Fruit fly (Drosophila melanogaster) whole organism, wandering third instar larva: ENCODE results near the gene Acf.
A peak's percentile ranks its signal among the peaks of the same experiment; 100 is the strongest.

Source experiments
- CG9705 ChIP-seq: fragments of 200-800 bp; sonication (Bioruptor generic); optimal IDR thresholded peaks from 2 replicates; lab custom pipeline; 2018; ENCODE audit warnings: missing biosample characterization, mild to moderate bottlenecking, missing genetic modification characterization
- CrebA ChIP-seq: fragments of 200-800 bp; sonication (Bioruptor generic); optimal IDR thresholded peaks from 2 replicates; lab custom pipeline; 2016; ENCODE audit warnings: missing biosample characterization, mild to moderate bottlenecking, missing genetic modification characterization, borderline replicate concordance
- Dfd ChIP-seq: fragments of >200 bp; optimal IDR thresholded peaks from 2 replicates; lab custom pipeline; 2017; ENCODE audit warnings: missing biosample characterization, missing genetic modification characterization
- GATAd ChIP-seq: sonication (Bioruptor generic); optimal IDR thresholded peaks from 2 replicates; lab custom pipeline; 2016; ENCODE audit warnings: missing biosample characterization, missing genetic modification characterization
- HLH106 ChIP-seq: fragments of 200-800 bp; optimal IDR thresholded peaks from 3 replicates; lab custom pipeline; 2019; ENCODE audit warnings: missing biosample characterization, mild to moderate bottlenecking, missing genetic modification characterization, moderate library complexity
- Hr78 ChIP-seq: fragments of >200 bp; optimal IDR thresholded peaks from 2 replicates; lab custom pipeline; 2017; ENCODE audit warnings: missing biosample characterization, missing genetic modification characterization
- Hr83 ChIP-seq: fragments of 200-300 bp; sonication (Bioruptor generic); optimal IDR thresholded peaks from 2 replicates; lab custom pipeline; 2016; ENCODE audit warnings: missing biosample characterization, mild to moderate bottlenecking, missing genetic modification characterization, moderate library complexity; ENCODE audit not compliant: poor library complexity, severe bottlenecking
- Jra ChIP-seq: sonication (Bioruptor generic); optimal IDR thresholded peaks from 2 replicates; lab custom pipeline; 2016; ENCODE audit warnings: missing biosample characterization, missing genetic modification characterization
- Myc ChIP-seq: fragments of >200 bp; optimal IDR thresholded peaks from 2 replicates; lab custom pipeline; 2017
- N ChIP-seq: fragments of >200 bp; optimal IDR thresholded peaks from 2 replicates; lab custom pipeline; 2018; ENCODE audit warnings: missing biosample characterization, missing external identifiers, missing genetic modification characterization
- OdsH ChIP-seq: fragments of 200-800 bp; sonication (Bioruptor generic); optimal IDR thresholded peaks from 2 replicates; lab custom pipeline; 2016; ENCODE audit warnings: missing biosample characterization, mild to moderate bottlenecking, missing genetic modification characterization
- Rel ChIP-seq, 2 experiments: fragments of 200-800 bp; sonication (Bioruptor generic) in 1 of 2; optimal IDR thresholded peaks; 2 replicates in 1 of 2; 3 replicates in 1 of 2; lab custom pipeline; 2016 to 2019; ENCODE audit warnings: mild to moderate bottlenecking in 2 of 2, missing biosample characterization in 2 of 2, missing genetic modification characterization in 2 of 2, moderate library complexity in 1 of 2
- Sp1 ChIP-seq: fragments of 200-800 bp; sonication (Bioruptor generic); optimal IDR thresholded peaks from 3 replicates; lab custom pipeline; 2019; ENCODE audit warnings: missing biosample characterization, mild to moderate bottlenecking, missing genetic modification characterization, moderate library complexity
- Vsx2 ChIP-seq: fragments of 200-300, 225-300 bp; sonication (Bioruptor generic); optimal IDR thresholded peaks from 2 replicates; lab custom pipeline; 2018; ENCODE audit warnings: missing biosample characterization, missing genetic modification characterization; ENCODE audit not compliant: partially characterized antibody
- br ChIP-seq: fragments of 200-800 bp; sonication (Bioruptor generic); optimal IDR thresholded peaks from 2 replicates; lab custom pipeline; 2016; ENCODE audit warnings: missing biosample characterization, missing genetic modification characterization
- dl ChIP-seq, 2 experiments: fragments of 175-275, 200-275 bp in 1 of 2; fragments of 200-275 bp in 1 of 2; sonication (Bioruptor generic); optimal IDR thresholded peaks; lab custom pipeline; 2018; ENCODE audit warnings: mild to moderate bottlenecking in 2 of 2, missing biosample characterization in 2 of 2, missing genetic modification characterization in 2 of 2, moderate library complexity in 2 of 2; ENCODE audit not compliant: partially characterized antibody in 2 of 2, insufficient read depth in 1 of 2
- dmrt93B ChIP-seq: fragments of 200-800 bp; sonication (Bioruptor generic); optimal IDR thresholded peaks from 2 replicates; lab custom pipeline; 2018; ENCODE audit warnings: missing biosample characterization, mild to moderate bottlenecking, missing genetic modification characterization
- dsf ChIP-seq: sonication (Bioruptor generic); optimal IDR thresholded peaks from 2 replicates; lab custom pipeline; 2016; ENCODE audit warnings: missing biosample characterization, missing genetic modification characterization, borderline replicate concordance
- ey ChIP-seq: fragments of 200-800 bp; sonication (Bioruptor generic); optimal IDR thresholded peaks from 2 replicates; lab custom pipeline; 2016; ENCODE audit warnings: missing biosample characterization, missing genetic modification characterization
- foxo ChIP-seq, 2 experiments: fragments of 200-800 bp; sonication (Bioruptor generic); optimal IDR thresholded peaks; 2 replicates in 1 of 2; 3 replicates in 1 of 2; lab custom pipeline; 2016 to 2017; ENCODE audit warnings: missing biosample characterization in 2 of 2, missing genetic modification characterization in 2 of 2
- fru ChIP-seq: fragments of 200-800 bp; sonication (Bioruptor generic); optimal IDR thresholded peaks from 3 replicates; lab custom pipeline; 2016; ENCODE audit warnings: missing biosample characterization, mild to moderate bottlenecking, missing genetic modification characterization
- h ChIP-seq: fragments of 200-800 bp; sonication (Bioruptor generic); optimal IDR thresholded peaks from 3 replicates; lab custom pipeline; 2016; ENCODE audit warnings: missing biosample characterization, mild to moderate bottlenecking, missing genetic modification characterization
- jim ChIP-seq: fragments of 175-275, 200-325 bp; sonication (Bioruptor generic); optimal IDR thresholded peaks from 2 replicates; lab custom pipeline; 2016; ENCODE audit warnings: missing biosample characterization, mild to moderate bottlenecking, missing genetic modification characterization
- pan ChIP-seq: fragments of >200 bp; optimal IDR thresholded peaks from 2 replicates; lab custom pipeline; 2017
- psq ChIP-seq: fragments of 200-800 bp; sonication (Bioruptor generic); optimal IDR thresholded peaks from 3 replicates; lab custom pipeline; 2017; ENCODE audit warnings: missing biosample characterization, mild to moderate bottlenecking, missing genetic modification characterization, moderate library complexity
- rgr ChIP-seq: fragments of 200-800 bp; sonication (Bioruptor generic); optimal IDR thresholded peaks from 3 replicates; lab custom pipeline; 2016; ENCODE audit warnings: missing biosample characterization, mild to moderate bottlenecking, missing genetic modification characterization
- sage ChIP-seq: fragments of 200-800 bp; sonication (Bioruptor generic); optimal IDR thresholded peaks from 2 replicates; lab custom pipeline; 2016; ENCODE audit warnings: missing biosample characterization, mild to moderate bottlenecking, missing genetic modification characterization
- tai ChIP-seq: sonication (Bioruptor generic); optimal IDR thresholded peaks from 2 replicates; lab custom pipeline; 2016; ENCODE audit warnings: missing biosample characterization, missing genetic modification characterization
- usp ChIP-seq: fragments of >200 bp; optimal IDR thresholded peaks from 2 replicates; lab custom pipeline; 2017; ENCODE audit warnings: missing biosample characterization, missing genetic modification characterization
- woc ChIP-seq: sonication (Bioruptor generic); optimal IDR thresholded peaks from 2 replicates; lab custom pipeline; 2016; ENCODE audit warnings: missing biosample characterization, mild to moderate bottlenecking, missing genetic modification characterization

Gene Acf

dm6 chr3R:31754605-31755004 is 39.2 kb upstream of the Acf start, which contains the start of gene salt:
Gene salt (minus strand): TSS chr3R:31754705.
- no peak for TF ChIP-seq CG9705 (GFP tag; lab: Kevin White, UChicago)
- no peak for TF ChIP-seq OdsH
- no peak for TF ChIP-seq foxo (GFP tag; optimal IDR thresholded peaks at IDR 0.05; lab: Kevin White, UChicago)
- no peak for TF ChIP-seq usp
- no peak for TF ChIP-seq psq (GFP tag; lab: Kevin White, UChicago)
- TF ChIP-seq fru (GFP tag; lab: Kevin White, UChicago), result no peak
- no peak for TF ChIP-seq Vsx2 (GFP tag; lab: Kevin White, UChicago)
- no peak for TF ChIP-seq Rel (GFP tag; optimal IDR thresholded peaks at IDR 0.05; lab: Kevin White, UChicago)
- no peak for TF ChIP-seq Rel (tag; optimal IDR thresholded peaks at IDR 0.05; lab: Kevin White, UChicago)
- TF ChIP-seq dsf, result no peak
- TF ChIP-seq N (GFP tag; lab: Kevin White, UChicago), result no peak
- TF ChIP-seq h (GFP tag; lab: Kevin White, UChicago), result no peak
- no peak for TF ChIP-seq ey (GFP tag; lab: Kevin White, UChicago)
- no peak for TF ChIP-seq br (GFP tag; lab: Kevin White, UChicago)
- TF ChIP-seq sage (GFP tag; lab: Kevin White, UChicago), result no peak
- TF ChIP-seq dmrt93B (GFP tag; lab: Kevin White, UChicago), result no peak

dm6 chr3R:31758587-31759167 is 35.1 kb upstream of the Acf start, which contains the start of gene CG2187:
Gene CG2187 (minus strand): TSS chr3R:31758637.
- peak; percentile 35 for TF ChIP-seq Hr83
- TF ChIP-seq foxo (GFP tag; optimal IDR thresholded peaks at IDR 0.05; lab: Kevin White, UChicago), result no peak

- TF ChIP-seq Vsx2 (GFP tag; lab: Kevin White, UChicago) (no peak), h (GFP tag; lab: Kevin White, UChicago) (no peak), GATAd (GFP tag; lab: Kevin White, UChicago) (no peak), Jra (GFP tag; lab: Kevin White, UChicago) (no peak), br (GFP tag; lab: Kevin White, UChicago) (no peak), jim (no peak), Sp1 (no peak), Myc (lab: Kevin White, UChicago) (no peak), Hr83 (no peak), N (GFP tag; lab: Kevin White, UChicago) (no peak), sage (GFP tag; lab: Kevin White, UChicago) (no peak), woc (GFP tag; lab: Kevin White, UChicago) (no peak), rgr (GFP tag; lab: Kevin White, UChicago) (no peak), CrebA (GFP tag; lab: Kevin White, UChicago) (no peak)
Measured at dm6 chr3R:31761529-31762009, 32.2 kb upstream of the Acf start, which contains the start of gene Smvt. Gene Smvt (minus strand): TSS chr3R:31761579.

- TF ChIP-seq Hr78 (no peak), fru (GFP tag; lab: Kevin White, UChicago) (peak; percentile 4)
Measured at dm6 chr3R:31762672-31763071, 31.1 kb upstream of the Acf start.

dm6 chr3R:31764672-31765071 is 29.1 kb upstream of the Acf start, which contains the start of gene CG2150:
Gene CG2150 (minus strand): TSS chr3R:31764772.
- no peak for TF ChIP-seq fru (GFP tag; lab: Kevin White, UChicago)
- no peak for TF ChIP-seq woc (GFP tag; lab: Kevin White, UChicago)
- no peak for TF ChIP-seq N (GFP tag; lab: Kevin White, UChicago)
- TF ChIP-seq sage (GFP tag; lab: Kevin White, UChicago), result no peak
- TF ChIP-seq jim, result no peak
- no peak for TF ChIP-seq Myc (lab: Kevin White, UChicago)
- TF ChIP-seq dl (GFP tag; optimal IDR thresholded peaks at IDR 0.05; lab: Kevin White, UChicago; ENCODE audit: insufficient read depth in 1 of 2, partially characterized antibody in 2 of 2), result no peak
- TF ChIP-seq Hr83, result no peak
- TF ChIP-seq CG9705 (GFP tag; lab: Kevin White, UChicago), result no peak
- TF ChIP-seq dsf, result no peak
- no peak for TF ChIP-seq tai (GFP tag; lab: Kevin White, UChicago)
- no peak for TF ChIP-seq GATAd (GFP tag; lab: Kevin White, UChicago)
- no peak for TF ChIP-seq pan (lab: Kevin White, UChicago)
- no peak for TF ChIP-seq Dfd (GFP tag; lab: Kevin White, UChicago)
- no peak for TF ChIP-seq br (GFP tag; lab: Kevin White, UChicago)
- TF ChIP-seq HLH106 (tag; lab: Kevin White, UChicago), result no peak
- TF ChIP-seq Vsx2 (GFP tag; lab: Kevin White, UChicago), result no peak
